Fruit fly (Drosophila melanogaster): Measurements from ENCODE around the gene CG11815.

Gene CG11815

DNA sequence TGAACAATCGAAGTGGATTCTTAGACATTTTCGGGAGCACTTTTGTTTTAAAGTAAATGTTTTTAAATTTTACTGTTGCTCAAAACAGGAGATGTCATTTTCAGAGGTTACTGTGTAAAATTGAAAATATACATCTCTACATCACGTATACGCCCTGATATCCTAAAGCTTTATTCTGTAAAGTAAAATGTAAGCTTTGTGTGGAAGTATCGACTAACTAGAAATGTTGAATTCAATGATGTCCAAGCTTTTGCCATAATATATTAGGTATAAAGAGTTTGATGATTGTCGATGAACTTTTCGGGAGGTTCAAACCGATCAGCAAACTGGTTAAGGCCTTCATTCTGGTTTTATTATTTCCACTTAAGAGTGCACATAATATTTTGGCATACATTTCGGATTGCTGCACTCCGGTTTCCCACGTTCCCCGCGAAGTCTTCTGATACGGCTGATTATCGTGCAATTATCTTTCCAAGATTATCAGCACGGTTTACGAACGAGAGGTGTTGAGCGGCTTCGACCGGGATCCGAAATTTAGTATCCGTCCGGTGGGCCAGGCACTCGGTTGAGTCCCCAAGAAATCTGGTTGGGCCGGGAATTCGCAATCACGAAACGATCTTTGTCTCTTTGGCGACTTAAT is at the start of gene CG11815, which contains the start of gene acs:
Gene CG11815 (minus strand): TSS at position 98 of the 640 bp plus-strand sequence.
Gene acs (plus strand): TSS at position 536 of the 640 bp plus-strand sequence.
- TF ChIP-seq EcR (GFP tag; optimal IDR thresholded peaks at IDR 0.05) (peak; percentile 82), D1 (tag; optimal IDR thresholded peaks at IDR 0.05) (no peak), rn (GFP tag; IDR thresholded peaks at IDR 0.05) (no peak), CG32121 (GFP tag; IDR thresholded peaks at IDR 0.05) (no peak), CG8159 (tag; optimal IDR thresholded peaks at IDR 0.05) (no peak), CG13204 (GFP tag; optimal IDR thresholded peaks at IDR 0.05) (no peak), CG15710 (tag; optimal IDR thresholded peaks at IDR 0.05) (no peak), gl (tag; optimal IDR thresholded peaks at IDR 0.05) (no peak), Pif1B (GFP tag; optimal IDR thresholded peaks at IDR 0.05) (no peak), Ets98B (GFP tag; IDR thresholded peaks at IDR 0.05) (no peak), fd96Ca (GFP tag; IDR thresholded peaks at IDR 0.05) (no peak), CG12605 (GFP tag; IDR thresholded peaks at IDR 0.05) (no peak), Snoo (tag; optimal IDR thresholded peaks at IDR 0.05) (no peak), CG17806 (tag; optimal IDR thresholded peaks at IDR 0.05) (no peak), CG4496 (GFP tag; IDR thresholded peaks at IDR 0.05) (peak; percentile 44; the same call in 1 of the 3 replicates), CG8301 (tag; optimal IDR thresholded peaks at IDR 0.05) (no peak), Pif1A (GFP tag; optimal IDR thresholded peaks at IDR 0.05) (no peak)

DNA sequence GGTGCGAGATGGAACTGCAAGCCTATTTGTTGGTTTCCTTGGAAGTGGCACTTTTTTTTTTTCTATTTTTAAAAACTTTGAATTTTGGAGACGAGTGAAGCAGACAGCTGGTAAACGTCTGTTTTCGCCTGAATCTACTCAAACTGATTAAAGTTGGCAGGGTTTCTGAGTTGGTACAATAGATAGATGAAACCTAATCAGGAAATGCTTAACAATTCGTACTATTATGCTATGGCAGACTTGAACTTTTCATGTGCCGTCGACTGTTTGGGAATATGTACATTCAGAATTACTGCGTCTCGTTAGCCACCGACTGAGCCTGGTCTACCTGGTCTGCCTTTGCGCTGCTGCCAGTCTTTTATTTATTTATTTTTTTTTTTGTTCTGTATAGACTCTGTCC is 34.6 kb upstream of the CG11815 start, which contains the start of gene CG42841:
Gene CG42841 (minus strand): TSS at position 101 of the 400 bp plus-strand sequence.
- TF ChIP-seq CG4496 (GFP tag; IDR thresholded peaks at IDR 0.05) = no peak
- TF ChIP-seq rn (GFP tag; IDR thresholded peaks at IDR 0.05) = no peak
- no peak for TF ChIP-seq Snoo (tag; optimal IDR thresholded peaks at IDR 0.05)
- TF ChIP-seq gl (tag; optimal IDR thresholded peaks at IDR 0.05) = no peak

DNA sequence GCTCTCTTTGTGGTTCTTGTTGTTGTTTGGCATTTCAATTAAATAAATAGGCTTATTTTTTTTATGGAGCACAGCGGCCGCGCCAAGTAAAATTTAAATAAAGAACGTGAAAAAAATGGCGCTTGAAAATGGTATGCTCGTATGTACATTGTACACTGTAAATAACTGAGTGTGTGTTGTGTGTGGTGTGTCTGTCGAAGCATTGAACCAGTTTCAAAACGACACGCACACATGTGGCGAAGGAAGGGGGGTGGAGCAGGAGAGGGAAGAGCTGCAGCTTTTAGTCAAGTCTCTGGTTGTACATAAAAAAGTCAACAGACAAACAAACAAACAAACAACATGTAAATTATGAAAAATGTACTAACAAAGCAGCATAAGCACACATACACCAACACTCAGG is 33.7 kb upstream of the CG11815 start:
- no peak for TF ChIP-seq CG10348 (GFP tag; IDR thresholded peaks at IDR 0.05)
- no peak for TF ChIP-seq CG14655 (GFP tag; optimal IDR thresholded peaks at IDR 0.05)
- TF ChIP-seq CG8159 (tag; optimal IDR thresholded peaks at IDR 0.05) = no peak
- TF ChIP-seq gl (tag; optimal IDR thresholded peaks at IDR 0.05) = no peak
- no peak for TF ChIP-seq CG34367 (tag; optimal IDR thresholded peaks at IDR 0.05)
- TF ChIP-seq CG17806 (tag; optimal IDR thresholded peaks at IDR 0.05) = no peak
- TF ChIP-seq CG8301 (tag; optimal IDR thresholded peaks at IDR 0.05) = no peak
- TF ChIP-seq D1 (tag; optimal IDR thresholded peaks at IDR 0.05) = no peak
- TF ChIP-seq Pif1B (GFP tag; optimal IDR thresholded peaks at IDR 0.05) = no peak
- no peak for TF ChIP-seq CG32121 (GFP tag; IDR thresholded peaks at IDR 0.05)
- no peak for TF ChIP-seq EcR (GFP tag; optimal IDR thresholded peaks at IDR 0.05)
- no peak for TF ChIP-seq rn (GFP tag; IDR thresholded peaks at IDR 0.05)
- no peak for TF ChIP-seq Ets98B (GFP tag; IDR thresholded peaks at IDR 0.05)
- TF ChIP-seq Pif1A (GFP tag; optimal IDR thresholded peaks at IDR 0.05) = no peak

DNA sequence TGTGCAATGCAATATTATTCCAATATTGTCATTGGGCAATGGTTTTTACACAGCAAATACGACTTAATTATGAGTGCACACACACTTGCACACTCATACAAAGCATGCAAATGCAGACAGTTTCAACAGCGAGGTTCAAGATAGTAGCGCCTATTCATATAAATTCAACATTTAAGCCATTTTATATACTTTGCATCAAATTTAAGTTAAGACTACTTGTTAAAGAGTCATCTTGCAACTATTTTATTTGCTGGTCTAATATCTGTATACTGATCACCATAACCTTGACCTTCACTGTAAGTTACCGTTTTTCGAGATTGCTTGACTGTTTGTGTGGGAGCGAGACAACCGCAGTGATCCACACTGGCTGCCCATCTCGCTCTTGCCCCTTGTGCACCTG is 14.4 kb upstream of the CG11815 start:
- TF ChIP-seq EcR (GFP tag; optimal IDR thresholded peaks at IDR 0.05) (no peak), Pif1A (GFP tag; optimal IDR thresholded peaks at IDR 0.05) (peak; percentile 45), Pif1B (GFP tag; optimal IDR thresholded peaks at IDR 0.05) (peak; percentile 38), gl (tag; optimal IDR thresholded peaks at IDR 0.05) (no peak), CG4496 (GFP tag; IDR thresholded peaks at IDR 0.05) (peak; percentile 60; the same call in 2 of the 3 replicates)

DNA sequence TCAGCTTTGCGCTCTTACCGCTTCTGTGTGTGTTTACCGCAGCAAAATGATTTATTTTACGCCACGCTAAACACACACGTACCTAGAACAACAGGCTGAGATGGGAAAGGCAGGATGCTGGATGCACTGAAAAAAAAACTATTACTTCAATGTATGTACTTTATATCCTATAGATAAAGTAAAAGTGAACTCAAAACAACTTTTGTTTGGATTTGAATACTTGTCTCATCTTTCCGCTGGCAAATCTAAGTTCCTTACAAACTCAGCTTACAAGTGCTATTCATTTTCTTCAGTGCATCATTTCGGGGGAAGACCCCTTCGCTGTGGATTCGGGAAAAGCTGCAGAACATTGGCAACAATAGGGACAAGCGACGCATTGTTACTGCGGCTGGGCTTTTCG is 5.8 kb upstream of the CG11815 start:
- TF ChIP-seq CG10348 (GFP tag; IDR thresholded peaks at IDR 0.05) = no peak
- no peak for TF ChIP-seq gl (tag; optimal IDR thresholded peaks at IDR 0.05)
- no peak for TF ChIP-seq D1 (tag; optimal IDR thresholded peaks at IDR 0.05)
- TF ChIP-seq Ets98B (GFP tag; IDR thresholded peaks at IDR 0.05) = no peak
- no peak for TF ChIP-seq EcR (GFP tag; optimal IDR thresholded peaks at IDR 0.05)
- TF ChIP-seq CG8301 (tag; optimal IDR thresholded peaks at IDR 0.05) = no peak
- no peak for TF ChIP-seq rn (GFP tag; IDR thresholded peaks at IDR 0.05)
- no peak for TF ChIP-seq CG17806 (tag; optimal IDR thresholded peaks at IDR 0.05)
- TF ChIP-seq CG15710 (tag; optimal IDR thresholded peaks at IDR 0.05) = no peak
- TF ChIP-seq CG12605 (GFP tag; IDR thresholded peaks at IDR 0.05) = no peak
- peak; percentile 7 for TF ChIP-seq CG8159 (tag; optimal IDR thresholded peaks at IDR 0.05)
- TF ChIP-seq CG13204 (GFP tag; optimal IDR thresholded peaks at IDR 0.05) = no peak
- no peak for TF ChIP-seq CG32121 (GFP tag; IDR thresholded peaks at IDR 0.05)
- no peak for TF ChIP-seq Snoo (tag; optimal IDR thresholded peaks at IDR 0.05)
- no peak for TF ChIP-seq fd96Ca (GFP tag; IDR thresholded peaks at IDR 0.05)
- TF ChIP-seq CG9948 (tag; optimal IDR thresholded peaks at IDR 0.05) = peak; percentile 34
- no peak for TF ChIP-seq CG4496 (GFP tag; IDR thresholded peaks at IDR 0.05)
- no peak for TF ChIP-seq CG14655 (GFP tag; optimal IDR thresholded peaks at IDR 0.05)
- TF ChIP-seq Pif1A (GFP tag; optimal IDR thresholded peaks at IDR 0.05) = peak; percentile 33
- TF ChIP-seq CG34367 (tag; optimal IDR thresholded peaks at IDR 0.05) = no peak
- TF ChIP-seq Pif1B (GFP tag; optimal IDR thresholded peaks at IDR 0.05) = no peak

DNA sequence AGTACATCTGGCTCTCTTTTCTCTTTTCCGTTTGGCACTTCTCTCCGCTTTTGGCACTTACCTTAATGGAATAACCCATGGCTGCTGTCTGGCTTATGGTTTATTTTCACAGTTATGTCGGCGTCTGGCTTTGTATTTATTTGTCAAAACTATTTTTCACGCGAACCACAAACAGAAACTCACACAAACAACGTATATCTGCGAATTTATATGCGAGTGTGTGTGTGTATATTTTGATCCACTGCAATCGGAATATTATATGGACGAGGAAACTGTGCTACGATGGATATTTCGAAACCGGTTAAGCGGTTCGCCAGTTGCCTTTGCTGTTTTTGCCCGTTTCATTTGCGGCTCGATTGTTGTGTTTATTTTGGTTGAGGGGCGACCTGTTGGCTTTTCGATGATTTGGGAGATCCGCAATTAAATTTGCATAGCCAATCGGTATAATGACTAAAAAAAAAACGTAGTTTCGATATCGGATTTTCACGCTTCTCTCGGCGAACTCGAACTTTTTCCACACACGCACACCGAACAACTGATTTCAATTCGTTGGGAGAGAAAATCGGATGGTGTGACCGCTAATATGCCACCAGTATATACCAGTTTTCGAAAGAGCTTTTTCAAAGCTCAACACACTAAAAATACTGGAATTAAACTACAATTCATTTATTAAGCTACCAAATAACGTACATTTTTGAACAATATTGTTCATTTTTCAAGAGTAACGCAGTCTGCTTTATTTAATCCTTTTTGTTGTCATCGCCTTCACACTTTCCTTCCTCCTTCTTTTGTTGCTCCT is 1.3 kb downstream of the CG11815 start, which contains the start of gene CG1927:
Gene CG1927 (minus strand): TSS at position 541 of the 799 bp plus-strand sequence.
- TF ChIP-seq rn (GFP tag; IDR thresholded peaks at IDR 0.05) = no peak
- TF ChIP-seq CG4496 (GFP tag; IDR thresholded peaks at IDR 0.05) = 0 out of 3 replicates have a peak, but pooled peaks have one; percentile 26
- no peak for TF ChIP-seq EcR (GFP tag; optimal IDR thresholded peaks at IDR 0.05)
- TF ChIP-seq Ets98B (GFP tag; IDR thresholded peaks at IDR 0.05) = peak; percentile 9; the same call in 1 of the 2 replicates
